Fruit fly (Drosophila melanogaster) whole organism, embryonic: Measurements from ENCODE around the gene Nup98-96.

Source experiments
- CG10209 ChIP-seq: fragments of 200-800 bp; sonication (Bioruptor generic); optimal IDR thresholded peaks from 3 replicates; lab custom pipeline; 2017; ENCODE audit warnings: missing biosample characterization, mild to moderate bottlenecking, missing genetic modification characterization, missing genetic modification reagents
- CG10431 ChIP-seq: fragments of 200-800 bp; sonication (Bioruptor generic); optimal IDR thresholded peaks from 3 replicates; lab custom pipeline; 2018; ENCODE audit warnings: missing biosample characterization, mild to moderate bottlenecking, missing genetic modification characterization
- CG11504 ChIP-seq: fragments of 200-800 bp; sonication (Bioruptor generic); optimal IDR thresholded peaks from 3 replicates; lab custom pipeline; 2019; ENCODE audit warnings: missing biosample characterization, mild to moderate bottlenecking, missing genetic modification characterization, moderate library complexity
- CG13296 ChIP-seq: fragments of 200-800 bp; sonication (Bioruptor generic); optimal IDR thresholded peaks from 3 replicates; lab custom pipeline; 2018; ENCODE audit warnings: missing biosample characterization, mild to moderate bottlenecking, missing genetic modification characterization
- CG14860 ChIP-seq: fragments of 200-800 bp; sonication (Bioruptor generic); IDR thresholded peaks from 3 replicates; pipeline ENCODE4 v1.3.6; 2022; ENCODE audit warnings: missing biosample characterization, missing genetic modification characterization; ENCODE audit not compliant: partially characterized antibody
- CG15601 ChIP-seq: fragments of 200-800 bp; sonication (Bioruptor generic); optimal IDR thresholded peaks from 3 replicates; lab custom pipeline; 2019; ENCODE audit warnings: missing biosample characterization, mild to moderate bottlenecking, missing genetic modification characterization, moderate library complexity
- CG17328 ChIP-seq: fragments of 200-800 bp; sonication (Bioruptor generic); IDR thresholded peaks from 2 replicates; pipeline ENCODE4 v1.3.6; 2022; ENCODE audit warnings: missing biosample characterization, missing genetic modification characterization
- CG18764 ChIP-seq: fragments of 200-800 bp; sonication (Bioruptor generic); optimal IDR thresholded peaks from 3 replicates; lab custom pipeline; 2016; ENCODE audit warnings: missing biosample characterization, missing genetic modification characterization
- CG2712 ChIP-seq: fragments of 200-800 bp; optimal IDR thresholded peaks from 3 replicates; lab custom pipeline; 2019; ENCODE audit warnings: missing biosample characterization, mild to moderate bottlenecking, missing genetic modification characterization, moderate library complexity
- CG31365 ChIP-seq: fragments of 200-800 bp; sonication (Bioruptor generic); optimal IDR thresholded peaks from 2 replicates; lab custom pipeline; 2018; ENCODE audit warnings: missing biosample characterization, mild to moderate bottlenecking, missing genetic modification characterization
- CG34224 ChIP-seq: fragments of 200-800 bp; sonication (Bioruptor generic); IDR thresholded peaks from 3 replicates; pipeline ENCODE4 v1.3.6; 2022; ENCODE audit warnings: missing biosample characterization, missing genetic modification characterization; ENCODE audit not compliant: partially characterized antibody
- CG3995 ChIP-seq: fragments of 200-800 bp; sonication (Bioruptor generic); optimal IDR thresholded peaks from 3 replicates; lab custom pipeline; 2016; ENCODE audit warnings: missing biosample characterization, missing genetic modification characterization
- CG43689 ChIP-seq: fragments of 200-800 bp; sonication (Bioruptor generic); IDR thresholded peaks from 2 replicates; pipeline ENCODE4 v1.3.6; 2022; ENCODE audit warnings: missing biosample characterization, missing genetic modification characterization
- CG6654 ChIP-seq: fragments of 200-800 bp; sonication (Bioruptor generic); optimal IDR thresholded peaks from 2 replicates; lab custom pipeline; 2017; ENCODE audit warnings: missing biosample characterization, mild to moderate bottlenecking, missing genetic modification characterization
- CG6854 ChIP-seq: fragments of 200-800 bp; sonication (Bioruptor generic); optimal IDR thresholded peaks from 3 replicates; lab custom pipeline; 2017; ENCODE audit warnings: missing biosample characterization, mild to moderate bottlenecking, missing genetic modification characterization
- CG7987 ChIP-seq: fragments of 200-800 bp; sonication (Bioruptor generic); optimal IDR thresholded peaks from 2 replicates; lab custom pipeline; 2018; ENCODE audit warnings: missing biosample characterization, mild to moderate bottlenecking, missing genetic modification characterization, moderate library complexity
- CG9609 ChIP-seq: fragments of 200-800 bp; sonication (Bioruptor generic); optimal IDR thresholded peaks from 3 replicates; lab custom pipeline; 2016; ENCODE audit warnings: missing biosample characterization, missing genetic modification characterization
- CG9876 ChIP-seq: fragments of 200-800 bp; sonication (Bioruptor generic); optimal IDR thresholded peaks from 2 replicates; lab custom pipeline; 2016; ENCODE audit warnings: missing biosample characterization, missing genetic modification characterization
- Camta ChIP-seq: fragments of 200-800 bp; sonication (Bioruptor generic); optimal IDR thresholded peaks from 2 replicates; lab custom pipeline; 2016; ENCODE audit warnings: missing biosample characterization, missing genetic modification characterization
- HLH3B ChIP-seq: fragments of 200-800 bp; sonication (Bioruptor generic); IDR thresholded peaks from 2 replicates; pipeline ENCODE4 v1.3.6; 2022; ENCODE audit warnings: missing biosample characterization, missing genetic modification characterization
- HmgD ChIP-seq: fragments of 200-800 bp; sonication (Bioruptor generic); optimal IDR thresholded peaks from 3 replicates; lab custom pipeline; 2016; ENCODE audit warnings: missing biosample characterization, missing genetic modification characterization
- Hr51 ChIP-seq, 2 experiments: fragments of 200-800 bp; sonication (Bioruptor generic); optimal IDR thresholded peaks; 2 replicates in 1 of 2; 3 replicates in 1 of 2; lab custom pipeline; 2016 to 2018; ENCODE audit warnings: missing biosample characterization in 2 of 2, missing genetic modification characterization in 2 of 2, mild to moderate bottlenecking in 1 of 2, moderate library complexity in 1 of 2
- Lim3 ChIP-seq: fragments of 200-800 bp; sonication (Bioruptor generic); IDR thresholded peaks from 2 replicates; pipeline ENCODE4 v1.3.6; 2022; ENCODE audit warnings: missing biosample characterization, missing genetic modification characterization
- Mad ChIP-seq: fragments of 200-800 bp; sonication (Bioruptor generic); optimal IDR thresholded peaks from 2 replicates; lab custom pipeline; 2016; ENCODE audit warnings: missing biosample characterization, missing genetic modification characterization
- Mes4 ChIP-seq: fragments of 200-800 bp; sonication (Bioruptor generic); optimal IDR thresholded peaks from 2 replicates; lab custom pipeline; 2016; ENCODE audit warnings: missing biosample characterization, missing genetic modification characterization
- Ravus ChIP-seq: fragments of 200-800 bp; sonication (Bioruptor generic); IDR thresholded peaks from 2 replicates; pipeline ENCODE4 v1.3.6; 2022; ENCODE audit warnings: missing biosample characterization, missing genetic modification characterization
- ab ChIP-seq: fragments of 200-800 bp; sonication (Bioruptor generic); optimal IDR thresholded peaks from 2 replicates; lab custom pipeline; 2016; ENCODE audit warnings: missing biosample characterization, missing genetic modification characterization
- corto ChIP-seq: fragments of 200-800 bp; sonication (Bioruptor generic); optimal IDR thresholded peaks from 2 replicates; lab custom pipeline; 2016; ENCODE audit warnings: missing biosample characterization, mild to moderate bottlenecking, missing genetic modification characterization, moderate library complexity
- croc ChIP-seq: fragments of 200-800 bp; sonication (Bioruptor generic); conservative IDR thresholded peaks from 3 replicates; pipeline ENCODE4 v1.3.6; 2022; ENCODE audit warnings: missing biosample characterization, missing genetic modification characterization
- crol ChIP-seq: fragments of 200-800 bp; sonication (Bioruptor generic); IDR thresholded peaks from 2 replicates; pipeline ENCODE4 v1.3.6; 2022; ENCODE audit warnings: missing biosample characterization, missing genetic modification characterization
- dati ChIP-seq: fragments of 200-800 bp; sonication (Bioruptor generic); IDR thresholded peaks from 2 replicates; pipeline ENCODE4 v1.3.6; 2022; ENCODE audit warnings: missing biosample characterization, missing genetic modification characterization
- fu2 ChIP-seq: fragments of 200-800 bp; sonication (Bioruptor generic); optimal IDR thresholded peaks from 2 replicates; lab custom pipeline; 2016; ENCODE audit warnings: missing biosample characterization, missing genetic modification characterization
- ham ChIP-seq: fragments of 200-800 bp; sonication (Bioruptor generic); IDR thresholded peaks from 2 replicates; pipeline ENCODE4 v1.3.6; 2022; ENCODE audit warnings: missing biosample characterization, missing genetic modification characterization
- hkb ChIP-seq, 2 experiments: fragments of 200-800 bp in 1 of 2; fragments of >200 bp in 1 of 2; sonication (Bioruptor generic) in 1 of 2; IDR thresholded peaks in 1 of 2; optimal IDR thresholded peaks in 1 of 2; 2 replicates each; pipeline versions ENCODE4 v1.3.6 to Lab custom; 2017 to 2022; ENCODE audit warnings: missing biosample characterization in 1 of 2, missing genetic modification characterization in 1 of 2
- hth ChIP-seq: fragments of >200 bp; optimal IDR thresholded peaks from 2 replicates; lab custom pipeline; 2017; ENCODE audit warnings: inconsistent platforms
- kni ChIP-seq: fragments of 200-800 bp; sonication (Bioruptor generic); optimal IDR thresholded peaks from 3 replicates; lab custom pipeline; 2017; ENCODE audit warnings: mild to moderate bottlenecking, missing biosample characterization, missing genetic modification reagents, missing genetic modification characterization
- lmd ChIP-seq: fragments of 200-800 bp; sonication (Bioruptor generic); IDR thresholded peaks from 2 replicates; pipeline ENCODE4 v1.3.6; 2022; ENCODE audit warnings: missing biosample characterization, missing genetic modification characterization
- maf-S ChIP-seq: fragments of 200-800 bp; sonication (Bioruptor generic); optimal IDR thresholded peaks from 2 replicates; lab custom pipeline; 2016; ENCODE audit warnings: missing biosample characterization, missing genetic modification characterization
- nerfin-2 ChIP-seq: fragments of 200-800 bp; sonication (Bioruptor generic); IDR thresholded peaks from 2 replicates; pipeline ENCODE4 v1.3.6; 2022; ENCODE audit warnings: missing biosample characterization, missing genetic modification characterization; ENCODE audit not compliant: partially characterized antibody
- nmo ChIP-seq: fragments of 200-800 bp; sonication (Bioruptor generic); optimal IDR thresholded peaks from 2 replicates; lab custom pipeline; 2018; ENCODE audit warnings: missing biosample characterization, mild to moderate bottlenecking, missing genetic modification characterization, moderate library complexity
- pb ChIP-seq: fragments of 200-800 bp; sonication (Bioruptor generic); optimal IDR thresholded peaks from 3 replicates; lab custom pipeline; 2016; ENCODE audit warnings: missing biosample characterization, missing genetic modification characterization
- peb ChIP-seq: fragments of 200-800 bp; sonication (Bioruptor generic); IDR thresholded peaks from 2 replicates; pipeline ENCODE4 v1.3.6; 2022; ENCODE audit warnings: missing biosample characterization, missing genetic modification characterization
- pfk ChIP-seq: fragments of 200-800 bp; sonication (Bioruptor generic); optimal IDR thresholded peaks from 2 replicates; lab custom pipeline; 2018; ENCODE audit warnings: missing biosample characterization, mild to moderate bottlenecking, missing genetic modification characterization, moderate library complexity
- pnt ChIP-seq: fragments of 200-800 bp; sonication (Bioruptor generic); optimal IDR thresholded peaks from 3 replicates; lab custom pipeline; 2016; ENCODE audit warnings: missing biosample characterization, missing genetic modification characterization
- ro ChIP-seq: fragments of 200-800 bp; sonication (Bioruptor generic); IDR thresholded peaks from 2 replicates; pipeline ENCODE4 v1.3.6; 2022; ENCODE audit warnings: missing biosample characterization, missing genetic modification characterization
- sc ChIP-seq, 3 experiments: fragments of >200 bp in 2 of 3; fragments of 200-800 bp in 1 of 3; sonication (Bioruptor generic) in 1 of 3; optimal IDR thresholded peaks; 2 replicates in 2 of 3; 3 replicates in 1 of 3; lab custom pipeline; 2017; ENCODE audit warnings: mild to moderate bottlenecking in 1 of 3, missing biosample characterization in 1 of 3, missing genetic modification characterization in 1 of 3, missing genetic modification reagents in 1 of 3
- sens-2 ChIP-seq: fragments of 200-800 bp; sonication (Bioruptor generic); IDR thresholded peaks from 2 replicates; pipeline ENCODE4 v1.3.6; 2022; ENCODE audit warnings: missing biosample characterization, missing genetic modification characterization
- sisA ChIP-seq: fragments of 200-800 bp; sonication (Bioruptor generic); IDR thresholded peaks from 2 replicates; pipeline ENCODE4 v1.3.6; 2022; ENCODE audit warnings: missing biosample characterization, missing genetic modification characterization
- slp2 ChIP-seq: fragments of 200-800 bp; sonication (Bioruptor generic); optimal IDR thresholded peaks from 2 replicates; lab custom pipeline; 2016; ENCODE audit warnings: missing biosample characterization, missing genetic modification characterization
- wor ChIP-seq: fragments of 200-800 bp; sonication (Bioruptor generic); IDR thresholded peaks from 2 replicates; pipeline ENCODE4 v1.3.6; 2022; ENCODE audit warnings: missing biosample characterization, missing genetic modification characterization

The Nup98-96 gene

dm6 chr3R:23767417-23767853 is 14.0 kb downstream of the Nup98-96 start, which contains the start of the genes CG10214 and CG10375 (continued):
- TF ChIP-seq crol (GFP tag; lab: Robert Waterston, UW) = no peak
- TF ChIP-seq lmd (GFP tag; lab: Robert Waterston, UW) = peak; percentile 65
- TF ChIP-seq HmgD (GFP tag; lab: Kevin White, UChicago) = peak; percentile 86
- TF ChIP-seq CG14860 = 0 out of 3 replicates have a peak, but pooled peaks have one; percentile 18
- TF ChIP-seq CG9609 = peak; percentile 76
- no peak for TF ChIP-seq CG31365 (tag; lab: Kevin White, UChicago)
- TF ChIP-seq Lim3 (GFP tag; lab: Robert Waterston, UW) = no peak
- TF ChIP-seq ro (GFP tag; lab: Robert Waterston, UW) = no peak
- TF ChIP-seq Mes4 (GFP tag; lab: Kevin White, UChicago) = peak; percentile 66
- TF ChIP-seq CG15601 (tag; lab: Kevin White, UChicago) = peak; percentile 66
- no peak for TF ChIP-seq CG11504
- peak; percentile 65 for TF ChIP-seq Mad (GFP tag; lab: Kevin White, UChicago)
- TF ChIP-seq CG34224 = no peak; the same call in 2 of the 3 replicates
- TF ChIP-seq CG9876 (GFP tag; lab: Kevin White, UChicago) = peak; percentile 74
- peak; percentile 31 for TF ChIP-seq CG13296 (GFP tag; lab: Kevin White, UChicago)
- TF ChIP-seq pfk (GFP tag; lab: Kevin White, UChicago) = no peak
- TF ChIP-seq sens-2 (GFP tag; lab: Robert Waterston, UW) = no peak
- no peak for TF ChIP-seq corto (GFP tag; lab: Kevin White, UChicago)
- peak; percentile 54 for TF ChIP-seq pnt (GFP tag; lab: Kevin White, UChicago)
- TF ChIP-seq slp2 (GFP tag; lab: Kevin White, UChicago) = peak; percentile 60
- TF ChIP-seq sc (optimal IDR thresholded peaks at IDR 0.05; lab: Kevin White, UChicago) = no peak
- no peak for TF ChIP-seq sc (GFP tag; optimal IDR thresholded peaks at IDR 0.05; lab: Kevin White, UChicago)
- TF ChIP-seq nerfin-2 (GFP tag; lab: Robert Waterston, UW) = no peak
- TF ChIP-seq wor = peak; percentile 44; the same call in 1 of the 2 replicates
- no peak for TF ChIP-seq CG43689 (GFP tag; lab: Robert Waterston, UW)
- no peak for TF ChIP-seq croc (GFP tag; lab: Robert Waterston, UW)
- peak; percentile 83 for TF ChIP-seq nmo
- no peak for TF ChIP-seq CG6654 (GFP tag; lab: Kevin White, UChicago)
- TF ChIP-seq CG2712 (tag; lab: Kevin White, UChicago) = peak; percentile 78
- no peak for TF ChIP-seq Ravus (GFP tag; lab: Robert Waterston, UW)
- TF ChIP-seq pb (GFP tag; lab: Kevin White, UChicago) = peak; percentile 55
- peak; percentile 74 for TF ChIP-seq maf-S (GFP tag; lab: Kevin White, UChicago)
- no peak for TF ChIP-seq ham (GFP tag; lab: Robert Waterston, UW)
- TF ChIP-seq CG10431 (GFP tag; lab: Kevin White, UChicago) = no peak
- peak; percentile 73 for TF ChIP-seq CG18764 (GFP tag; lab: Kevin White, UChicago)
- TF ChIP-seq kni (GFP tag; lab: Kevin White, UChicago) = peak; percentile 23
- TF ChIP-seq CG10209 (GFP tag; lab: Kevin White, UChicago) = peak; percentile 57
- no peak for TF ChIP-seq dati
- TF ChIP-seq HLH3B = peak; percentile 44; the same call in 1 of the 2 replicates
- no peak for TF ChIP-seq hth (lab: Kevin White, UChicago)
- peak; percentile 60 for TF ChIP-seq sisA
- TF ChIP-seq CG7987 (GFP tag; lab: Kevin White, UChicago) = peak; percentile 64
- TF ChIP-seq CG17328 (GFP tag; lab: Robert Waterston, UW) = peak; percentile 67
- TF ChIP-seq fu2 (GFP tag; lab: Kevin White, UChicago) = peak; percentile 79
- TF ChIP-seq peb = no peak
- TF ChIP-seq hkb (optimal IDR thresholded peaks at IDR 0.05; lab: Kevin White, UChicago) = peak; percentile 49
- TF ChIP-seq hkb (GFP tag; IDR thresholded peaks at IDR 0.05; lab: Robert Waterston, UW) = peak; percentile 68
- peak; percentile 78 for TF ChIP-seq Camta (GFP tag; lab: Kevin White, UChicago)
- TF ChIP-seq CG3995 (GFP tag; lab: Kevin White, UChicago) = peak; percentile 72
- peak; percentile 28 for TF ChIP-seq CG6854 (GFP tag; lab: Kevin White, UChicago)
- TF ChIP-seq ab (GFP tag; lab: Kevin White, UChicago) = peak; percentile 46
- TF ChIP-seq Hr51 (GFP tag; optimal IDR thresholded peaks at IDR 0.05; lab: Kevin White, UChicago) = peak in 1 of 2 experiments; percentile 68
